Worm (Caenorhabditis elegans): ENCODE results near the gene H05C05.2.

- TF ChIP-seq ZK546.5 (tag; optimal IDR thresholded peaks at IDR 0.05) (no peak), unc-39 (tag; optimal IDR thresholded peaks at IDR 0.05) (no peak)
Observed at ce11 chrIII:2952437-2952836, 13.0 kb downstream of the H05C05.2 start.
